Worm (Caenorhabditis elegans): ENCODE results near the gene srh-200.

- no peak for TF ChIP-seq nhr-237 (tag; optimal IDR thresholded peaks at IDR 0.05)
- TF ChIP-seq ztf-11 (tag; optimal IDR thresholded peaks at IDR 0.05) = no peak
- no peak for TF ChIP-seq egl-27 (tag; optimal IDR thresholded peaks at IDR 0.05)
- no peak for TF ChIP-seq snpc-4 (tag; optimal IDR thresholded peaks at IDR 0.05)
- TF ChIP-seq nhr-11 (tag; optimal IDR thresholded peaks at IDR 0.05) = no peak
- no peak for TF ChIP-seq lin-15B (tag; optimal IDR thresholded peaks at IDR 0.05)
- no peak for TF ChIP-seq eor-1 (tag; optimal IDR thresholded peaks at IDR 0.05)
- TF ChIP-seq ceh-28 (tag; optimal IDR thresholded peaks at IDR 0.05) = no peak
- TF ChIP-seq lin-39 (tag; optimal IDR thresholded peaks at IDR 0.05) = no peak
- no peak for TF ChIP-seq nhr-25 (tag; optimal IDR thresholded peaks at IDR 0.05)
Measured at ce11 chrV:7672258-7672657, 18.8 kb upstream of the srh-200 start, which contains the start of gene C12D5.4.
